Worm (Caenorhabditis elegans): ENCODE data around the gene C44B7.7.

DNA sequence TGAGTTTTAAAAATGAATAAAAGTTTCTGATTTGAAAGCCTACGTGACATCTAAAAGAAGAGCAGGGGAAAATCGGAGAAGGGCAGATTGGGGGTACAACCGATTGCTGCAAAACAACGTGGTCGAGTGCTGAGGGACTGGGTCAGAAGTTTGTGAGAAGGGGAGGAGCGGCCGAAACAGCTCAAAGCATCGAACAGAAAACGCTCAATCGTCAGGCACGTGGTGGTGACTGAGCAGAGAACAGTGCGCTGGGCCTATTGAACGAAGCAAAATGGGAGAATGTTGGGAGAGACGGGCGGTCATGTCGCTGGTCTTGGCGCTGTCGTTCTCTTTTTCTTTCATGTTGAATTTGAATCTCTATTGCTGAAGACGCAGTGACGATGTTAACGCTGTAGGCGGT is 11.2 kb upstream of the C44B7.7 start:
- TF ChIP-seq nhr-6 (tag; optimal IDR thresholded peaks at IDR 0.05) (no peak), nhr-25 (tag; optimal IDR thresholded peaks at IDR 0.05; ENCODE audit: borderline replicate concordance, insufficient read depth) (peak; percentile 47), dpl-1 (GFP tag; optimal IDR thresholded peaks at IDR 0.05) (peak; percentile 40), daf-19 (GFP tag; conservative IDR thresholded peaks at IDR 0.05) (no peak)
